Worm (Caenorhabditis elegans): ENCODE data around the gene lpr-5.

DNA sequence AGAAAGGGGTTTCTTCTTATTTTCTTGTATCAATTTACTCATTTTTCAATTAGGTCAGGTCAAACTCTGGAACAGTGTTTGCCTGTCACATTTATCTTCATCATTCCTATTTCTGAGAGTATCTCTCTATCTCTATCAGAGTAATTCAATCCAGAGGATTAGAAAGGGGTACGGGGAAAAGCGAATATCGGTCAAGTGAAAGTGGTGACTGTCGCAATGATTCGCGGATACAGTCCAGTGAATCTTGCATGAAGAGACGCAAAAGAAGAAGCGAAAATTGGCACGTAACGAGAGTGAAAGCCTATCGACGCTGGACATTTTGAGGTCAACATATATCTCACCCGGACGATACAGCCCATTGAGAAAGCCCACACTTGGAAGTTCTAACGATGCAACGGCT is 2.9 kb downstream of the lpr-5 start, which contains the start of gene lpr-4:
- TF ChIP-seq fkh-4 (tag; optimal IDR thresholded peaks at IDR 0.05; ENCODE audit: borderline replicate concordance) (no peak), nhr-12 (tag; optimal IDR thresholded peaks at IDR 0.05) (no peak), nhr-76 (tag; optimal IDR thresholded peaks at IDR 0.05) (no peak), nhr-77 (tag; optimal IDR thresholded peaks at IDR 0.05) (no peak), xbp-1 (tag; optimal IDR thresholded peaks at IDR 0.05) (no peak)
